Worm (Caenorhabditis elegans): ENCODE results near the gene idpp-8.

Gene idpp-8

ce11 chrII:10315252-10315651 lies at the start of gene idpp-8:
TSS of gene idpp-8 (plus strand) at chrII:10315552.
- no peak for TF ChIP-seq aly-2 (tag; optimal IDR thresholded peaks at IDR 0.05)
- TF ChIP-seq elt-1 (tag; optimal IDR thresholded peaks at IDR 0.05), result no peak
- no peak for TF ChIP-seq nhr-21 (tag; optimal IDR thresholded peaks at IDR 0.05)
- TF ChIP-seq nhr-129 (tag; optimal IDR thresholded peaks at IDR 0.05), result no peak
- no peak for TF ChIP-seq nhr-10 (tag; optimal IDR thresholded peaks at IDR 0.05)
- no peak for TF ChIP-seq unc-62 (GFP tag; optimal IDR thresholded peaks at IDR 0.05)
- TF ChIP-seq dmd-4 (tag; optimal IDR thresholded peaks at IDR 0.05), result no peak
- no peak for TF ChIP-seq snpc-4 (tag; optimal IDR thresholded peaks at IDR 0.05)
- no peak for TF ChIP-seq mab-5 (tag; optimal IDR thresholded peaks at IDR 0.05)
- no peak for TF ChIP-seq ztf-11 (tag; optimal IDR thresholded peaks at IDR 0.05)
- TF ChIP-seq C34F6.9 (tag; optimal IDR thresholded peaks at IDR 0.05), result no peak
- TF ChIP-seq sem-4 (tag; optimal IDR thresholded peaks at IDR 0.05), result no peak
- TF ChIP-seq fos-1 (tag; optimal IDR thresholded peaks at IDR 0.05), result no peak

DNA sequence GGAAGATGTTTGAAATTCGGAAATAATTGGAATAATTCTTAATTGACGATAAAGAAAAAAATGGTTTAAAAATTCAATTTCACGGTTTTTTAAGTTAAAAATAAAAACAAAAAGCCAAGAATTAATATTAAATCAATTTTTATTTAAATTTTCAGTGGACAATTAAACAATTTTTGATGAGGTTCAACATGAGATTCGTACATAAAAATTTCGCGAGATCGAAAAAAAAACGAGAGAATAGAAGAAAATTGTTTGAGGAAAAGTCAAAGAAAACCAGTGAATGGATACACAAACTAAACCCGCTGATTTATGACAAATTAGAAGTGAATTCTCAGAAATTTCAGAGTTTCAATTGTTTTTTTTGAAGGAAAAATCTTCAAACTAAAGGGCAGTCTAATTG lies 45.3 kb upstream of the idpp-8 start, which contains the start of gene F54B3.2:
F54B3.2 (minus strand) TSS at position 101 of the 400 bp plus-strand sequence.
- no peak for TF ChIP-seq unc-39 (tag; optimal IDR thresholded peaks at IDR 0.05)
- TF ChIP-seq lsy-2 (tag; optimal IDR thresholded peaks at IDR 0.05), result no peak
- no peak for TF ChIP-seq lin-39 (tag; optimal IDR thresholded peaks at IDR 0.05)
- TF ChIP-seq ZK546.5 (tag; optimal IDR thresholded peaks at IDR 0.05), result no peak
- no peak for TF ChIP-seq ztf-1 (GFP tag; conservative IDR thresholded peaks at IDR 0.05)
- TF ChIP-seq nhr-77 (tag; optimal IDR thresholded peaks at IDR 0.05), result no peak
- TF ChIP-seq nhr-237 (tag; optimal IDR thresholded peaks at IDR 0.05), result no peak

ce11 chrII:10271093-10271492 lies 44.3 kb upstream of the idpp-8 start, which contains the start of gene F54B3.4:
TSS of gene F54B3.4 (minus strand) at chrII:10271193.
- TF ChIP-seq egl-27 (tag; optimal IDR thresholded peaks at IDR 0.05) (no peak), gmeb-1 (tag; optimal IDR thresholded peaks at IDR 0.05) (no peak), lsy-2 (tag; optimal IDR thresholded peaks at IDR 0.05) (no peak), aly-2 (tag; optimal IDR thresholded peaks at IDR 0.05) (no peak), Y55F3AM.14 (GFP tag; optimal IDR thresholded peaks at IDR 0.05) (no peak), unc-55 (GFP tag; optimal IDR thresholded peaks at IDR 0.05) (no peak), crh-2 (tag; optimal IDR thresholded peaks at IDR 0.05) (no peak), ztf-11 (tag; optimal IDR thresholded peaks at IDR 0.05) (no peak), peb-1 (tag; optimal IDR thresholded peaks at IDR 0.05) (no peak), lin-11 (tag; optimal IDR thresholded peaks at IDR 0.05) (no peak), unc-62 (GFP tag; optimal IDR thresholded peaks at IDR 0.05) (no peak), ztf-1 (GFP tag; conservative IDR thresholded peaks at IDR 0.05) (no peak), R02D3.7 (tag; optimal IDR thresholded peaks at IDR 0.05) (no peak), ztf-4 (tag; optimal IDR thresholded peaks at IDR 0.05) (no peak), sem-4 (tag; optimal IDR thresholded peaks at IDR 0.05) (no peak), lin-13 (GFP tag; optimal IDR thresholded peaks at IDR 0.05) (no peak), nhr-12 (tag; optimal IDR thresholded peaks at IDR 0.05) (no peak), ama-1 (optimal IDR thresholded peaks at IDR 0.05) (no peak), nhr-11 (tag; optimal IDR thresholded peaks at IDR 0.05) (no peak), blmp-1 (tag; optimal IDR thresholded peaks at IDR 0.05; ENCODE audit: insufficient read depth) (no peak)

DNA sequence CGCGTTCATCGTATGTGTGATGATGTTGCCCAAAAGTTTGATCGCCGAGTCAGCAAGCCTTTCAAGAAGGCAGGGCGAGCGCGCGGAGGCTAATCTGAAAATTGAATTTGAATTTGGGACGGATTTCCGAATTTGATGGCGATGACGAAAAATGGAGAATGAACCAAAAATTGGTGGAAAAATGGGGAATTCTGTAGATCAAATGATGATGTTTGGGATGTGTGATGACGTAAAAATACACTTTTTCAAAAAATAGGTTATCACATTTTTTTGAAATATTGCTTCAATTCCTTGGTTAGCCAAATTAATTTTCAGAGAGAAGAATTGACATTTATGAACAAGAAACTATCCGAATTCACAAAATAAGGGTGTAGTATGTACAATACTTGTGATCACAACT lies 35.8 kb upstream of the idpp-8 start, which contains the start of gene ZK971.1:
ZK971.1 (minus strand) TSS at position 101 of the 400 bp plus-strand sequence.
- no peak for TF ChIP-seq ceh-16 (tag; optimal IDR thresholded peaks at IDR 0.05)
- no peak for TF ChIP-seq Y55F3AM.14 (GFP tag; optimal IDR thresholded peaks at IDR 0.05)
- TF ChIP-seq crh-2 (tag; optimal IDR thresholded peaks at IDR 0.05), result no peak
- no peak for TF ChIP-seq nhr-77 (tag; optimal IDR thresholded peaks at IDR 0.05)
- TF ChIP-seq R02D3.7 (tag; optimal IDR thresholded peaks at IDR 0.05), result no peak
- no peak for TF ChIP-seq nhr-12 (tag; optimal IDR thresholded peaks at IDR 0.05)
- no peak for TF ChIP-seq ztf-1 (GFP tag; conservative IDR thresholded peaks at IDR 0.05)
- no peak for TF ChIP-seq skn-1 (tag; optimal IDR thresholded peaks at IDR 0.05)
- no peak for TF ChIP-seq sma-3 (GFP tag; optimal IDR thresholded peaks at IDR 0.05)
- TF ChIP-seq gmeb-1 (tag; optimal IDR thresholded peaks at IDR 0.05), result no peak

DNA sequence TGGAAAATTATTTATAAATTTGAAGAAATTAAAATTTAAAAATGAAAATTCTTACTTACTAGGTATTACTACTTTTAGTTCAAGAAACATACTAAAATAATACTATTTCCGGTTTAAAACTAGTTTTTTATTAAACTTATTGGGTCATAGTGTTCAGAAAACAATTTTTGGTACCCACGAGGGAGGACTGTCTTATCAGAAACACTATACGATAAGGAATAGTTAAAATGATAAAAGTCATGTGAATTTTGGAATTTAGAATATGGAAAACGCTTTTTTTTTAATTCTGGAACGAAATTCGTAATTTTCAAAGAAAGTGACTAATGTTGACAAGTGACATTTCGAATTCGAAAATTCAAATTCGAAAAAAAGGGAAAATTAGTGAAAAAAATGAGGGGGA lies 33.7 kb upstream of the idpp-8 start:
- TF ChIP-seq R02D3.7 (tag; optimal IDR thresholded peaks at IDR 0.05), result no peak
- no peak for TF ChIP-seq lin-39 (tag; optimal IDR thresholded peaks at IDR 0.05)
- no peak for TF ChIP-seq Y55F3AM.14 (GFP tag; optimal IDR thresholded peaks at IDR 0.05)
- no peak for TF ChIP-seq unc-62 (GFP tag; optimal IDR thresholded peaks at IDR 0.05)
- no peak for TF ChIP-seq lsy-2 (tag; optimal IDR thresholded peaks at IDR 0.05)
- TF ChIP-seq fos-1 (tag; optimal IDR thresholded peaks at IDR 0.05), result peak; percentile 3
- TF ChIP-seq mbf-1 (tag; optimal IDR thresholded peaks at IDR 0.05), result no peak

All from whole organism, L2 larva.